Fruit fly (Drosophila melanogaster): Measurements from ENCODE around the gene Edem1.
A peak's percentile ranks its signal among the peaks of the same experiment; 100 is the strongest.

The Edem1 gene

dm6 chrX:1927473-1928306 is 19.1 kb upstream of the Edem1 start, which contains the start of gene CG11596 (continued):
- peak; percentile 22; the same call in 1 of the 2 replicates for TF ChIP-seq vvl (GFP tag; IDR thresholded peaks at IDR 0.05)
- TF ChIP-seq Hr51 (GFP tag; optimal IDR thresholded peaks at IDR 0.05), result no peak
- TF ChIP-seq Dfd (GFP tag; optimal IDR thresholded peaks at IDR 0.05), result no peak
- TF ChIP-seq Hsf (GFP tag; optimal IDR thresholded peaks at IDR 0.05), result peak; percentile 4
- TF ChIP-seq grau (tag; optimal IDR thresholded peaks at IDR 0.05), result peak; percentile 12
- no peak for TF ChIP-seq CG9609 (GFP tag; optimal IDR thresholded peaks at IDR 0.05)
- TF ChIP-seq Nf-YB (GFP tag; optimal IDR thresholded peaks at IDR 0.05), result no peak
- TF ChIP-seq CG13287 (GFP tag; IDR thresholded peaks at IDR 0.05; ENCODE audit: partially characterized antibody), result no peak
- no peak for TF ChIP-seq Bdp1 (GFP tag; optimal IDR thresholded peaks at IDR 0.05)
- TF ChIP-seq Taf1 (GFP tag; IDR thresholded peaks at IDR 0.05), result no peak
- no peak for TF ChIP-seq bigmax (GFP tag; optimal IDR thresholded peaks at IDR 0.05)
- TF ChIP-seq CG1832 (GFP tag; optimal IDR thresholded peaks at IDR 0.05), result no peak
- TF ChIP-seq Nf-YC (tag; optimal IDR thresholded peaks at IDR 0.05), result peak; percentile 20
- TF ChIP-seq CG6654 (GFP tag; optimal IDR thresholded peaks at IDR 0.05), result no peak
- no peak for TF ChIP-seq MTF-1 (GFP tag; optimal IDR thresholded peaks at IDR 0.05; ENCODE audit: borderline replicate concordance)

- TF ChIP-seq Spps (tag; optimal IDR thresholded peaks at IDR 0.05) (peak; percentile 4), Deaf1 (tag; optimal IDR thresholded peaks at IDR 0.05) (peak; percentile 63), CG32532 (GFP tag; IDR thresholded peaks at IDR 0.05) (no peak), vnd (GFP tag; IDR thresholded peaks at IDR 0.05; ENCODE audit: partially characterized antibody) (no peak), row (GFP tag; IDR thresholded peaks at IDR 0.05) (peak; percentile 23; the same call in 1 of the 3 replicates), CG4328 (GFP tag; optimal IDR thresholded peaks at IDR 0.05) (no peak), btn (GFP tag; optimal IDR thresholded peaks at IDR 0.05) (no peak), nmo (GFP tag; optimal IDR thresholded peaks at IDR 0.05) (peak; percentile 39), Nf-YC (tag; optimal IDR thresholded peaks at IDR 0.05) (no peak), Hmr (GFP tag; optimal IDR thresholded peaks at IDR 0.05) (no peak), Atf-2 (GFP tag; optimal IDR thresholded peaks at IDR 0.05) (no peak), CG12155 (GFP tag; optimal IDR thresholded peaks at IDR 0.05) (peak; percentile 78), pros (GFP tag; optimal IDR thresholded peaks at IDR 0.05) (no peak), CG7372 (GFP tag; IDR thresholded peaks at IDR 0.05) (no peak), kay (GFP tag; optimal IDR thresholded peaks at IDR 0.05) (peak; percentile 27), E2f2 (GFP tag; IDR thresholded peaks at IDR 0.05) (peak; percentile 46; the same call in 1 of the 2 replicates), CG12391 (tag; optimal IDR thresholded peaks at IDR 0.05) (peak; percentile 33), twi (tag; optimal IDR thresholded peaks at IDR 0.05) (no peak), shn (GFP tag; optimal IDR thresholded peaks at IDR 0.05) (no peak), unc-4 (GFP tag; IDR thresholded peaks at IDR 0.05; ENCODE audit: partially characterized antibody) (0 out of 2 replicates have a peak, but pooled peaks have one; percentile 20), CG8290 (GFP tag; optimal IDR thresholded peaks at IDR 0.05) (no peak), CG8290 (tag; optimal IDR thresholded peaks at IDR 0.05) (no peak), CG9609 (GFP tag; optimal IDR thresholded peaks at IDR 0.05) (peak; percentile 11), CG14710 (tag; optimal IDR thresholded peaks at IDR 0.05) (peak; percentile 62), CG12219 (GFP tag; optimal IDR thresholded peaks at IDR 0.05) (peak; percentile 12), Camta (GFP tag; optimal IDR thresholded peaks at IDR 0.05) (no peak), Lhr (GFP tag; optimal IDR thresholded peaks at IDR 0.05) (peak; percentile 83), ato (GFP tag; IDR thresholded peaks at IDR 0.05; ENCODE audit: partially characterized antibody) (no peak), scrt (GFP tag; optimal IDR thresholded peaks at IDR 0.05) (no peak), sug (tag; optimal IDR thresholded peaks at IDR 0.05) (peak; percentile 93), MESR4 (GFP tag; optimal IDR thresholded peaks at IDR 0.05) (peak; percentile 88), Sin3A (optimal IDR thresholded peaks at IDR 0.05) (peak; percentile 77), CG6254 (GFP tag; optimal IDR thresholded peaks at IDR 0.05) (no peak)
These were observed 14.3 kb upstream of the Edem1 start, which contains the start of the genes eIF2Bepsilon and Ocrl for dm6 chrX:1922765-1923501. Gene eIF2Bepsilon, minus strand, starts transcription at chrX:1922874. Gene Ocrl, plus strand, starts transcription at chrX:1922981.
